Worm (Caenorhabditis elegans): ENCODE measurements around the gene lin-42.

- TF ChIP-seq pag-3 (tag; optimal IDR thresholded peaks at IDR 0.05; ENCODE audit: borderline replicate concordance) (no peak), pha-4 (tag; optimal IDR thresholded peaks at IDR 0.05) (no peak), ceh-6 (GFP tag; optimal IDR thresholded peaks at IDR 0.05) (no peak), syd-9 (tag; optimal IDR thresholded peaks at IDR 0.05) (no peak), nhr-232 (tag; optimal IDR thresholded peaks at IDR 0.05) (no peak), ceh-9 (tag; optimal IDR thresholded peaks at IDR 0.05) (no peak), ceh-31 (tag; optimal IDR thresholded peaks at IDR 0.05) (no peak), dmd-4 (tag; optimal IDR thresholded peaks at IDR 0.05; ENCODE audit: borderline replicate concordance) (no peak), elt-2 (tag; optimal IDR thresholded peaks at IDR 0.05) (no peak), hlh-8 (tag; optimal IDR thresholded peaks at IDR 0.05) (no peak), ttx-3 (tag; optimal IDR thresholded peaks at IDR 0.05) (no peak)
Measured at ce11 chrII:1293157-1293556, 41.0 kb upstream of the lin-42 start, which contains the start of gene srz-64.

Measured in whole organism, late embryonic.